Worm (Caenorhabditis elegans) whole organism, late embryonic: ENCODE measurements around the gene vha-9.

Experiments used
- ets-4 ChIP-seq: sonication (generic microtip); optimal IDR thresholded peaks from 2 replicates; lab custom pipeline; 2016; ENCODE audit warnings: missing genetic modification characterization, missing compliant biosample characterization
- nhr-232 ChIP-seq: sonication (generic microtip); optimal IDR thresholded peaks from 2 replicates; lab custom pipeline; 2016; ENCODE audit warnings: missing genetic modification characterization, missing compliant biosample characterization
- odd-2 ChIP-seq: sonication (generic microtip); optimal IDR thresholded peaks from 2 replicates; lab custom pipeline; 2017; ENCODE audit warnings: antibody characterized with exemption, mild to moderate bottlenecking, missing genetic modification characterization, missing compliant biosample characterization

DNA sequence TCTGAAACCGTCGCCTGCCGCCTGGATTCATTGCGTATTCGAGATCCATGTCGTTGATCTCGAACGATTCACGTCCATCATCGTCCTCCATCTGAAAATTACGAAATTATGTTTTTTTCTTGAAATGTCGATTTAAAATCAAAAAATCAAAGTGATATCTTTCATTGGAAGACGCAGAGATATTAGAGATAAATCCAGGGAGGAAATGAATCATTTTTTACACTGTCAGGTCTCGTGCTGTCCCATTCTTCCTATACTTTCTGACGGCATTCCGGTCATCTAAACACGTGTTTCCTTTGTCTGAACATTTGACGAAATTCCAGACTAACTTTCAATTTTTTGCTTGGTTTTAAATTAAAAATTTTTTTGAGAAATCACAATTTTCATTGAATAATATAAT is 46.4 kb upstream of the vha-9 start, which contains the start of gene stip-1:
- TF ChIP-seq nhr-232 (tag; lab: Kevin White, UChicago) (no peak), ets-4 (tag; lab: Kevin White, UChicago) (no peak), odd-2 (tag; lab: Kevin White, UChicago) (no peak)
